Worm (Caenorhabditis elegans) whole organism, late embryonic: ENCODE data around the gene srg-41.

ENCODE experiments used
- C08G9.2 ChIP-seq: sonication (generic microtip); optimal IDR thresholded peaks from 2 replicates; lab custom pipeline; 2016; ENCODE audit warnings: mild to moderate bottlenecking, missing genetic modification characterization, moderate library complexity, missing compliant biosample characterization
- C38D4.7 ChIP-seq: fragments of 200-800 bp; sonication (Bioruptor generic); optimal IDR thresholded peaks from 2 replicates; lab custom pipeline; 2018; ENCODE audit warnings: mild to moderate bottlenecking, missing genetic modification characterization, moderate library complexity, missing compliant biosample characterization
- F13H6.1 ChIP-seq: sonication (generic microtip); optimal IDR thresholded peaks from 2 replicates; lab custom pipeline; 2016; ENCODE audit warnings: missing genetic modification characterization, missing compliant biosample characterization
- K02D7.2 ChIP-seq: sonication (generic microtip); optimal IDR thresholded peaks from 2 replicates; lab custom pipeline; 2017; ENCODE audit warnings: mild to moderate bottlenecking, missing genetic modification characterization, missing compliant biosample characterization
- Y22D7AL.16 ChIP-seq: sonication (generic microtip); optimal IDR thresholded peaks from 2 replicates; lab custom pipeline; 2016; ENCODE audit warnings: missing genetic modification characterization, missing compliant biosample characterization
- ceh-14 ChIP-seq: sonication (generic microtip); optimal IDR thresholded peaks from 2 replicates; lab custom pipeline; 2016; ENCODE audit warnings: missing genotype, missing genetic modification characterization, missing compliant biosample characterization
- ceh-22 ChIP-seq: sonication (generic microtip); optimal IDR thresholded peaks from 2 replicates; lab custom pipeline; 2017; ENCODE audit warnings: missing biosample characterization, missing genetic modification characterization
- ceh-24 ChIP-seq: sonication (generic microtip); optimal IDR thresholded peaks from 2 replicates; lab custom pipeline; 2016; ENCODE audit warnings: mild to moderate bottlenecking, missing genetic modification characterization, missing compliant biosample characterization
- ceh-30 ChIP-seq: fragments of 150-350 bp; optimal IDR thresholded peaks from 2 replicates; lab custom pipeline; 2014; ENCODE audit warnings: missing biosample characterization, missing genetic modification characterization
- ceh-31 ChIP-seq: sonication (generic microtip); optimal IDR thresholded peaks from 2 replicates; lab custom pipeline; 2016; ENCODE audit warnings: missing genetic modification characterization, missing compliant biosample characterization
- ceh-48 ChIP-seq: sonication (generic microtip); optimal IDR thresholded peaks from 2 replicates; lab custom pipeline; 2016; ENCODE audit warnings: missing genetic modification characterization, inconsistent platforms, missing compliant biosample characterization
- ceh-6 ChIP-seq: fragments of 200-800 bp; sonication (Bioruptor generic); optimal IDR thresholded peaks from 2 replicates; lab custom pipeline; 2018; ENCODE audit warnings: mild to moderate bottlenecking, missing genetic modification characterization, missing compliant biosample characterization
- elt-2 ChIP-seq: sonication (generic microtip); optimal IDR thresholded peaks from 2 replicates; lab custom pipeline; 2016; ENCODE audit warnings: missing genetic modification reagents, missing genetic modification characterization, missing compliant biosample characterization
- elt-4 ChIP-seq: sonication (generic microtip); optimal IDR thresholded peaks from 2 replicates; lab custom pipeline; 2016; ENCODE audit warnings: missing genetic modification characterization, missing compliant biosample characterization
- eyg-1 ChIP-seq: sonication (generic microtip); optimal IDR thresholded peaks from 2 replicates; lab custom pipeline; 2016; ENCODE audit warnings: missing genotype, missing genetic modification characterization, missing compliant biosample characterization
- fax-1 ChIP-seq: sonication (generic microtip); optimal IDR thresholded peaks from 2 replicates; lab custom pipeline; 2016; ENCODE audit warnings: missing genotype, missing genetic modification characterization, missing compliant biosample characterization
- fkh-6 ChIP-seq: sonication (generic microtip); optimal IDR thresholded peaks from 2 replicates; lab custom pipeline; 2016; ENCODE audit warnings: missing genetic modification characterization, missing compliant biosample characterization
- gmeb-2 ChIP-seq: sonication (generic microtip); optimal IDR thresholded peaks from 2 replicates; lab custom pipeline; 2016; ENCODE audit warnings: missing genetic modification characterization, inconsistent platforms, missing compliant biosample characterization
- hlh-15 ChIP-seq: sonication (generic microtip); optimal IDR thresholded peaks from 2 replicates; lab custom pipeline; 2016; ENCODE audit warnings: missing genetic modification characterization, missing compliant biosample characterization
- hlh-6 ChIP-seq: sonication (generic microtip); optimal IDR thresholded peaks from 2 replicates; lab custom pipeline; 2016; ENCODE audit warnings: missing genotype, missing genetic modification characterization, missing compliant biosample characterization
- hlh-8 ChIP-seq: sonication (generic microtip); optimal IDR thresholded peaks from 2 replicates; lab custom pipeline; 2016; ENCODE audit warnings: missing genotype, missing genetic modification characterization, missing compliant biosample characterization
- lin-11 ChIP-seq: fragments of 200-800 bp; sonication (Bioruptor generic); optimal IDR thresholded peaks from 2 replicates; lab custom pipeline; 2018; ENCODE audit warnings: mild to moderate bottlenecking, missing genetic modification characterization, missing compliant biosample characterization
- mec-3 ChIP-seq: sonication (generic microtip); optimal IDR thresholded peaks from 2 replicates; lab custom pipeline; 2016; ENCODE audit warnings: borderline replicate concordance, missing genetic modification characterization, missing compliant biosample characterization
- nfya-1 ChIP-seq: sonication (generic microtip); optimal IDR thresholded peaks from 2 replicates; lab custom pipeline; 2017; ENCODE audit warnings: missing genetic modification characterization, mild to moderate bottlenecking, missing compliant biosample characterization, antibody characterized with exemption, moderate library complexity
- nhr-11 ChIP-seq: fragments of 150-350 bp; optimal IDR thresholded peaks from 2 replicates; lab custom pipeline; 2014; ENCODE audit warnings: missing biosample characterization, missing genetic modification characterization
- nhr-232 ChIP-seq: sonication (generic microtip); optimal IDR thresholded peaks from 2 replicates; lab custom pipeline; 2016; ENCODE audit warnings: missing genetic modification characterization, missing compliant biosample characterization
- npax-4 ChIP-seq: sonication (generic microtip); optimal IDR thresholded peaks from 2 replicates; lab custom pipeline; 2016; ENCODE audit warnings: missing genetic modification characterization, missing compliant biosample characterization
- odd-2 ChIP-seq: sonication (generic microtip); optimal IDR thresholded peaks from 2 replicates; lab custom pipeline; 2017; ENCODE audit warnings: antibody characterized with exemption, mild to moderate bottlenecking, missing genetic modification characterization, missing compliant biosample characterization
- pag-3 ChIP-seq: sonication (generic microtip); optimal IDR thresholded peaks from 2 replicates; lab custom pipeline; 2016; ENCODE audit warnings: missing compliant biosample characterization, missing genetic modification characterization, borderline replicate concordance
- pat-9 ChIP-seq: fragments of 200-800 bp; sonication (Bioruptor generic); optimal IDR thresholded peaks from 2 replicates; lab custom pipeline; 2018; ENCODE audit warnings: mild to moderate bottlenecking, missing genetic modification characterization, moderate library complexity, missing compliant biosample characterization
- pax-1 ChIP-seq: fragments of 150-350 bp; optimal IDR thresholded peaks from 2 replicates; lab custom pipeline; 2014; ENCODE audit warnings: missing biosample characterization, missing genetic modification characterization
- pha-2 ChIP-seq: sonication (generic microtip); optimal IDR thresholded peaks from 2 replicates; lab custom pipeline; 2017; ENCODE audit warnings: mild to moderate bottlenecking, missing genetic modification characterization, missing compliant biosample characterization
- pqm-1 ChIP-seq: sonication (generic microtip); optimal IDR thresholded peaks from 2 replicates; lab custom pipeline; 2016; ENCODE audit warnings: missing genetic modification characterization, missing compliant biosample characterization
- pros-1 ChIP-seq: fragments of 150-350 bp; optimal IDR thresholded peaks from 2 replicates; lab custom pipeline; 2014; ENCODE audit warnings: missing biosample characterization, missing genetic modification reagents, missing genetic modification characterization
- sox-2 ChIP-seq: fragments of 200-800 bp; sonication (Bioruptor generic); IDR thresholded peaks from 2 replicates; pipeline ENCODE4 v1.3.6; 2022; ENCODE audit warnings: missing genetic modification reagents, missing genetic modification characterization, missing compliant biosample characterization
- sox-4 ChIP-seq: sonication (generic microtip); optimal IDR thresholded peaks from 2 replicates; lab custom pipeline; 2017; ENCODE audit warnings: mild to moderate bottlenecking, missing genetic modification characterization, inconsistent platforms, missing compliant biosample characterization
- syd-9 ChIP-seq: sonication (generic microtip); optimal IDR thresholded peaks from 2 replicates; lab custom pipeline; 2016; ENCODE audit warnings: mild to moderate bottlenecking, missing genetic modification characterization, moderate library complexity, missing compliant biosample characterization
- tbx-2 ChIP-seq: sonication (generic microtip); optimal IDR thresholded peaks from 2 replicates; lab custom pipeline; 2016; ENCODE audit warnings: missing genetic modification characterization, missing compliant biosample characterization
- ttx-3 ChIP-seq: sonication (generic microtip); optimal IDR thresholded peaks from 2 replicates; lab custom pipeline; 2016; ENCODE audit warnings: missing genetic modification reagents, missing genetic modification characterization, missing compliant biosample characterization
- unc-42 ChIP-seq: sonication (generic microtip); optimal IDR thresholded peaks from 2 replicates; lab custom pipeline; 2016; ENCODE audit warnings: missing genotype, missing genetic modification characterization, missing compliant biosample characterization
- unc-55 ChIP-seq: sonication (generic microtip); optimal IDR thresholded peaks from 2 replicates; lab custom pipeline; 2017; ENCODE audit warnings: missing biosample characterization, missing genetic modification reagents, missing genetic modification characterization
- unc-86 ChIP-seq: sonication (generic microtip); optimal IDR thresholded peaks from 2 replicates; lab custom pipeline; 2016; ENCODE audit warnings: missing genetic modification characterization, missing compliant biosample characterization

The srg-41 gene

DNA sequence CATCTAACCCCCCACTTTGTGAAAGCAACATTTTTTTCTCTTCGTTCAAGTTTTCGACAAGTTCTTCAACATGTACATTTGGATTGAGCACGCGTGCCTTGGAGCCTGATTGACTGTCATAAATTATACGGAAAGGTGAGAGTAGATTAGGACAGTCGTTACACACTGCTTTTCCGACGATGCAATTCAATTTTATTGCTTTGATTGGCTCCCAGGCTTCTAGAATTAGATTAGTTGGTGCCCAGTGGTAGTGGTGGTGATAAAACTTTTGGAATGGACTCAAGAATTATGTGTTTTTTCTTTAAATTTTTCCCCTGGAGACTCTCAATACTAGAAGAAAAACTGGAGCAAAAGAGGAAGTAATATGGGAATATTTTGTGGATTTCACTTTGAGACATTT lies 42.8 kb upstream of the srg-41 start:
- TF ChIP-seq C38D4.7 (GFP tag; lab: Kevin White, UChicago) (no peak), C08G9.2 (tag; lab: Kevin White, UChicago) (no peak), ceh-22 (tag; lab: Kevin White, UChicago) (no peak), pag-3 (tag; lab: Kevin White, UChicago) (no peak), hlh-6 (tag; lab: Kevin White, UChicago) (no peak), fkh-6 (tag; lab: Kevin White, UChicago) (no peak), F13H6.1 (tag; lab: Kevin White, UChicago) (no peak), hlh-15 (tag; lab: Kevin White, UChicago) (no peak), nhr-11 (tag; lab: Kevin White, UChicago) (no peak), sox-4 (tag; lab: Kevin White, UChicago) (no peak), tbx-2 (no peak), K02D7.2 (tag; lab: Kevin White, UChicago) (no peak), mec-3 (no peak), gmeb-2 (tag; lab: Kevin White, UChicago) (no peak), ceh-48 (tag; lab: Kevin White, UChicago) (no peak)

DNA sequence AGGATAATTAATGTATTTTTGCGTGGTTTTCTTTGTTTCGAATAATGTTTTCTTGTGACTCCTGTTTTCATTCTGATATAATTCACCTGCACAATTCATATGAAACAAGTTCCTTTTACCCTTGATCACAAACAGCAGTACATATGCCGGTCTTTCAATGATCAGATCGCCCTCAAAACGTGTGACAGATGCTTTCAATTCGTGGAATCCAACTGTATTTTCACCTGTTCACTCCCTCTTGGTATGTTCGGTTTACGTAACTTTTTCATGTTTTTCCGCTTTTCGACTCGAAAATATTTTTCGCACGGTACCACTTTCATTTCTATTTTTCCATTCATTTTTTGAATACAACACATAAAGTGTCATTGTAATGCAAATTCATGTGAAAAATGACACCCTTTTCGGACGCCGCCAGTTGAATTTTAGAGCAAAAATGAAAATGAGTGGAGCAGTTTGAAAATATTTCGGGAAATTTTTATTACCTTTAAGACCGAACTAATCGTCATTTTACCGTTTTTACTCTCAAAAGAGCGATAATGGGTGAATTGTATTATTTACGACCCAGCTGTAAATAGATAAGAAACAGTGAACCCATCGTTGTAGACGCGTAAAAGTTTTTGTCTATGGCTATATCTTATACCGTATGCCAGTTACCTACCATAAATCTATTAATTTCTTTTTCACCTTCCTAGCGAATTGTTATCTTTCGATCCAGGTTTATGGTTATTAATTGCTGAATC lies 40.3 kb upstream of the srg-41 start, which contains the start of gene K10D6.4:
Gene K10D6.4, plus strand, starts transcription at position 100 of the 740 bp plus-strand sequence.
- no peak for TF ChIP-seq odd-2 (tag; lab: Kevin White, UChicago)
- TF ChIP-seq elt-2 (tag; lab: Kevin White, UChicago): peak; percentile 49
- TF ChIP-seq, all 69 proteins: peak for 1

DNA sequence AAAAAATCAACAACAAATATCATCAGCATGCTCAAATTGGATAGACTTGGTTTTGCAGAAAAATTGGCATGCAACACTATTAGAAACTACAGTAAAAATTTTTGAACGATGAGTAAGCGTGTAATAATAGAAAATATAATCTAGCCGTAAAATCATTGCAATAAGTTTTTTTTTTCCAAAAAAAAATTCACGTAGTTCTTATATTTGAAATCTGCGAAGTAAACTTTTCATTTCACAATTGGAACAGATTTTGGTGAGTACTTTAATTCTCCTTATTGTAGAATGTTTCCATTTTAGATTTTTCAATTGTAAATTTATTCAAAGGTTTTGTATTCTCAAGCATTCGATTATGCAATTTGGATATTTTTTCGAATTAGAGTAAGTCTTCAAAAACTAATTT lies 38.6 kb upstream of the srg-41 start, which contains the start of gene K10D6.3:
Gene K10D6.3, plus strand, starts transcription at position 301 of the 400 bp plus-strand sequence.
- TF ChIP-seq ceh-30 (no peak), fax-1 (tag; lab: Kevin White, UChicago) (no peak), elt-4 (tag; lab: Kevin White, UChicago) (no peak), unc-86 (tag; lab: Kevin White, UChicago) (no peak), pha-2 (tag; lab: Kevin White, UChicago) (no peak), F13H6.1 (tag; lab: Kevin White, UChicago) (no peak)
- TF ChIP-seq, all 69 proteins: peak for 0

DNA sequence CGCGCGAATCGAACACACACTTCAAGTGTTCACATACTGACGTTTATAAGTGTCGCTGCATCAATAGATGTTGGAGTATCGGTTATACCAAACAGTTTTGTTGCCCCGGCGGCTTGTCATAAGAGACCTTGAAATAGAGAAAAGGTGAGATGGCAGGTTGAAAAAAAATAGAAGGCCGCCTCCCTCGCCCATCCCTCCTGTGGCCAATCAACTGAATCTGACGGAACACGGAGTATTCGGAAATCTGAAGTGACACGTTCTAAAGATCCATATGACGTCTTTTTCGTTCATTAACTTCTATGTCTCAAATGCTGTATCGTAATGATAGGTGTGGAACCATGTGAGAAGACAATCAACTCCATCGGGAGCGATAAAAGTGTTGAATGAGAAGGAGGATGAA lies 37.8 kb upstream of the srg-41 start:
- TF ChIP-seq sox-2 (GFP tag; lab: Robert Waterston, UW) (no peak), syd-9 (tag; lab: Kevin White, UChicago) (no peak), ceh-6 (no peak), lin-11 (tag; lab: Kevin White, UChicago) (no peak), pax-1 (no peak), unc-42 (tag; lab: Kevin White, UChicago) (no peak), pros-1 (tag; lab: Kevin White, UChicago) (no peak), elt-4 (tag; lab: Kevin White, UChicago) (no peak), hlh-8 (tag; lab: Kevin White, UChicago) (no peak), nfya-1 (tag; lab: Kevin White, UChicago) (no peak), ceh-31 (tag; lab: Kevin White, UChicago) (no peak)

DNA sequence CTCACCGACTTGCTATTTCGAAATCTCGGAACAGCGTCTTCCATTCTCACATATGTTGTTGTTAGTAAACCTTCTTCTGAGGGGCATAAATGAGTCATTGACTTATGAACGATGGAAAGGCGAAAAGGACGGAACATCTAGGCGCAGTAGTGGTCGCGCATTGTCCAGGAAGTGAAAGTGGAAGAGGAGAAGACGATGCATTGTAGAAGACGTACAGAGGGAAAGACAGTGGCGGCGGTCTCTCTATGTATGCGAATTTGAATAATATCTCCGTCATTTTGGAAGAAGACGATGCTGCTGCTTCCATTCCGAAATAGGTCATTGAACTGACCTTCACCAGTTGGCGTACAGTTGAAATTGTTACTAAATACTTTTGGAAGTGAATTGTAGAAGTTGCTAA lies 36.4 kb upstream of the srg-41 start:
- TF ChIP-seq npax-4 (tag; lab: Kevin White, UChicago) (no peak), fax-1 (tag; lab: Kevin White, UChicago) (no peak), eyg-1 (tag; lab: Kevin White, UChicago) (no peak), fkh-6 (tag; lab: Kevin White, UChicago) (no peak), hlh-8 (tag; lab: Kevin White, UChicago) (no peak), nhr-232 (tag; lab: Kevin White, UChicago) (no peak), ceh-24 (tag; lab: Kevin White, UChicago) (no peak), ttx-3 (tag; lab: Kevin White, UChicago) (no peak), F13H6.1 (tag; lab: Kevin White, UChicago) (no peak), pha-2 (tag; lab: Kevin White, UChicago) (no peak), nfya-1 (tag; lab: Kevin White, UChicago) (no peak), Y22D7AL.16 (tag; lab: Kevin White, UChicago) (no peak), ceh-14 (tag; lab: Kevin White, UChicago) (no peak), unc-55 (GFP tag; lab: Kevin White, UChicago) (no peak), hlh-6 (tag; lab: Kevin White, UChicago) (no peak), pat-9 (tag; lab: Kevin White, UChicago) (no peak), pqm-1 (tag; lab: Kevin White, UChicago) (no peak), elt-2 (tag; lab: Kevin White, UChicago) (no peak)
